Worm (Caenorhabditis elegans) whole organism, L1 larva: ENCODE results near the gene srd-44.

ENCODE experiments used
- blmp-1 ChIP-seq: fragments of 150-350 bp; optimal IDR thresholded peaks from 2 replicates; lab custom pipeline; 2014; ENCODE audit warnings: missing biosample characterization, missing genetic modification characterization
- ceh-88 ChIP-seq: fragments of 200-800 bp; sonication (Bioruptor generic); IDR thresholded peaks from 2 replicates; pipeline ENCODE4 v1.3.6; 2022; ENCODE audit warnings: missing genetic modification characterization, missing compliant biosample characterization
- efl-3 ChIP-seq: fragments of 200-800 bp; sonication (Bioruptor generic); optimal IDR thresholded peaks from 2 replicates; lab custom pipeline; 2018; ENCODE audit warnings: mild to moderate bottlenecking, missing genetic modification characterization, missing compliant biosample characterization
- lin-15B ChIP-seq: fragments of 150-350 bp; sonication (generic microtip); optimal IDR thresholded peaks from 3 replicates; lab custom pipeline; 2014; ENCODE audit warnings: missing biosample characterization, missing genetic modification characterization
- mep-1 ChIP-seq: fragments of 150-350 bp; optimal IDR thresholded peaks from 2 replicates; lab custom pipeline; 2014; ENCODE audit warnings: missing biosample characterization, missing genetic modification characterization
- nhr-11 ChIP-seq: fragments of 150-350 bp; optimal IDR thresholded peaks from 2 replicates; lab custom pipeline; 2014; ENCODE audit warnings: missing biosample characterization, missing genetic modification characterization
- pqm-1 ChIP-seq: sonication (generic microtip); optimal IDR thresholded peaks from 3 replicates; lab custom pipeline; 2017; ENCODE audit warnings: missing biosample characterization, missing genetic modification characterization
- sox-4 ChIP-seq: sonication (generic microtip); optimal IDR thresholded peaks from 2 replicates; lab custom pipeline; 2016; ENCODE audit warnings: missing genetic modification characterization, missing compliant biosample characterization
- unc-62 ChIP-seq: fragments of 150-350 bp; optimal IDR thresholded peaks from 2 replicates; lab custom pipeline; 2014; ENCODE audit warnings: missing biosample characterization, missing genetic modification reagents, missing genetic modification characterization

ce11 chrX:12341338-12341737 lies 3.1 kb downstream of the srd-44 start, which contains the start of gene zig-2:
- no peak for TF ChIP-seq unc-62 (GFP tag; lab: Kevin White, UChicago)
- TF ChIP-seq mep-1 (tag; lab: Kevin White, UChicago), result no peak
- TF ChIP-seq ceh-88, result no peak
- no peak for TF ChIP-seq blmp-1
- TF ChIP-seq lin-15B, result no peak
- no peak for TF ChIP-seq nhr-11 (tag; lab: Kevin White, UChicago)
- TF ChIP-seq pqm-1 (tag; lab: Kevin White, UChicago), result no peak
- no peak for TF ChIP-seq efl-3 (GFP tag; lab: Kevin White, UChicago)
- TF ChIP-seq sox-4 (tag; lab: Kevin White, UChicago), result no peak
